Worm (Caenorhabditis elegans) whole organism, young adult: ENCODE results near the gene F08F1.4.
A peak's percentile ranks its signal among the peaks of the same experiment; 100 is the strongest.

Experiments used
- B0336.3 ChIP-seq: fragments of 200-800 bp; sonication (Bioruptor generic); IDR thresholded peaks from 2 replicates; pipeline ENCODE4 v1.3.6; 2022; ENCODE audit warnings: missing genetic modification characterization, missing compliant biosample characterization
- D2030.7 ChIP-seq: fragments of 200-800 bp; sonication (Bioruptor generic); IDR thresholded peaks from 2 replicates; pipeline ENCODE4 v1.3.6; 2022; ENCODE audit warnings: missing genetic modification reagents, missing genetic modification characterization, missing compliant biosample characterization
- F23B12.7 ChIP-seq: sonication (generic microtip); optimal IDR thresholded peaks from 2 replicates; lab custom pipeline; 2017; ENCODE audit warnings: missing genetic modification characterization, mild to moderate bottlenecking, missing compliant biosample characterization, antibody characterized with exemption, moderate library complexity; ENCODE audit not compliant: insufficient read depth
- F33H1.4 ChIP-seq: fragments of 200-800 bp; sonication (Bioruptor generic); IDR thresholded peaks from 2 replicates; pipeline ENCODE4 v1.3.6; 2022; ENCODE audit warnings: missing genetic modification reagents, missing genetic modification characterization, missing compliant biosample characterization
- F55B11.4 ChIP-seq: sonication (generic microtip); optimal IDR thresholded peaks from 2 replicates; lab custom pipeline; 2016; ENCODE audit warnings: missing compliant biosample characterization, missing genetic modification characterization, borderline replicate concordance; ENCODE audit not compliant: insufficient read depth
- F57C9.4 ChIP-seq: sonication (generic microtip); optimal IDR thresholded peaks from 2 replicates; lab custom pipeline; 2017; ENCODE audit warnings: mild to moderate bottlenecking, missing genetic modification characterization, missing compliant biosample characterization
- K11D2.4 ChIP-seq: fragments of 200-800 bp; sonication (Bioruptor generic); IDR thresholded peaks from 2 replicates; pipeline ENCODE4 v1.3.6; 2022; ENCODE audit warnings: missing genetic modification reagents, missing genetic modification characterization, missing compliant biosample characterization
- T07F8.4 ChIP-seq: sonication (generic microtip); optimal IDR thresholded peaks from 2 replicates; lab custom pipeline; 2016; ENCODE audit warnings: mild to moderate bottlenecking, missing genetic modification characterization, moderate library complexity, missing compliant biosample characterization
- Y53F4B.3 ChIP-seq: fragments of 200-800 bp; sonication (Bioruptor generic); IDR thresholded peaks from 2 replicates; pipeline ENCODE4 v1.3.6; 2022; ENCODE audit warnings: missing genetic modification reagents, missing genetic modification characterization, missing compliant biosample characterization
- Y56A3A.18 ChIP-seq: fragments of 200-800 bp; sonication (Bioruptor generic); IDR thresholded peaks from 2 replicates; pipeline ENCODE4 v1.3.6; 2022; ENCODE audit warnings: missing genetic modification reagents, missing genetic modification characterization, missing compliant biosample characterization
- Y79H2A.3 ChIP-seq: fragments of 200-800 bp; sonication (Bioruptor generic); conservative IDR thresholded peaks from 2 replicates; pipeline ENCODE4 v1.3.6; 2022; ENCODE audit warnings: missing genetic modification reagents, missing genetic modification characterization, missing compliant biosample characterization
- Y95B8A.8 ChIP-seq: fragments of 200-800 bp; sonication (Bioruptor generic); IDR thresholded peaks from 2 replicates; pipeline ENCODE4 v1.3.6; 2022; ENCODE audit warnings: missing genetic modification reagents, missing genetic modification characterization, missing compliant biosample characterization
- ZK185.1 ChIP-seq: sonication (generic microtip); optimal IDR thresholded peaks from 2 replicates; lab custom pipeline; 2016; ENCODE audit warnings: mild to moderate bottlenecking, missing genetic modification characterization, missing compliant biosample characterization; ENCODE audit not compliant: poor library complexity, severe bottlenecking
- akir-1 ChIP-seq: fragments of 200-800 bp; sonication (Bioruptor generic); optimal IDR thresholded peaks from 2 replicates; lab custom pipeline; 2018; ENCODE audit warnings: mild to moderate bottlenecking, missing genetic modification characterization, moderate library complexity, missing compliant biosample characterization
- aptf-2 ChIP-seq: fragments of 200-800 bp; sonication (Bioruptor generic); conservative IDR thresholded peaks from 2 replicates; pipeline ENCODE4 v1.3.6; 2022; ENCODE audit warnings: missing genetic modification reagents, missing genetic modification characterization, missing compliant biosample characterization
- aptf-3 ChIP-seq: fragments of 200-800 bp; sonication (Bioruptor generic); IDR thresholded peaks from 2 replicates; pipeline ENCODE4 v1.3.6; 2022; ENCODE audit warnings: missing genetic modification characterization, missing compliant biosample characterization
- athp-1 ChIP-seq: sonication (generic microtip); optimal IDR thresholded peaks from 2 replicates; lab custom pipeline; 2017; ENCODE audit warnings: mild to moderate bottlenecking, missing genetic modification characterization, missing compliant biosample characterization
- attf-3 ChIP-seq: fragments of 200-800 bp; sonication (Bioruptor generic); conservative IDR thresholded peaks from 2 replicates; pipeline ENCODE4 v1.3.6; 2022; ENCODE audit warnings: missing genetic modification reagents, missing genetic modification characterization, missing compliant biosample characterization
- attf-5 ChIP-seq: fragments of 200-800 bp; sonication (Bioruptor generic); optimal IDR thresholded peaks from 2 replicates; lab custom pipeline; 2018; ENCODE audit warnings: mild to moderate bottlenecking, missing genetic modification characterization, missing compliant biosample characterization
- ccch-3 ChIP-seq: fragments of 200-800 bp; sonication (Bioruptor generic); optimal IDR thresholded peaks from 2 replicates; lab custom pipeline; 2018; ENCODE audit warnings: mild to moderate bottlenecking, missing genetic modification characterization, missing compliant biosample characterization
- ceh-79 ChIP-seq: sonication (generic microtip); optimal IDR thresholded peaks from 2 replicates; lab custom pipeline; 2017; ENCODE audit warnings: mild to moderate bottlenecking, missing genetic modification characterization, missing compliant biosample characterization
- chd-7 ChIP-seq: sonication (generic microtip); optimal IDR thresholded peaks from 2 replicates; lab custom pipeline; 2016; ENCODE audit warnings: mild to moderate bottlenecking, missing genetic modification characterization, moderate library complexity, missing compliant biosample characterization
- die-1 ChIP-seq: sonication (generic microtip); optimal IDR thresholded peaks from 2 replicates; lab custom pipeline; 2016; ENCODE audit warnings: missing genotype, mild to moderate bottlenecking, missing genetic modification characterization, missing compliant biosample characterization
- dpff-1 ChIP-seq: sonication (generic microtip); optimal IDR thresholded peaks from 2 replicates; lab custom pipeline; 2017; ENCODE audit warnings: mild to moderate bottlenecking, missing genetic modification characterization, missing compliant biosample characterization
- dpl-1 ChIP-seq: fragments of 150-350 bp; optimal IDR thresholded peaks from 2 replicates; lab custom pipeline; 2014; ENCODE audit warnings: missing biosample characterization, missing genetic modification reagents, missing genetic modification characterization
- egl-18 ChIP-seq: fragments of 200-800 bp; sonication (Bioruptor generic); IDR thresholded peaks from 2 replicates; pipeline ENCODE4 v1.3.6; 2022; ENCODE audit warnings: missing genetic modification reagents, missing genetic modification characterization, missing compliant biosample characterization
- egrh-3 ChIP-seq: fragments of 200-800 bp; sonication (Bioruptor generic); IDR thresholded peaks from 2 replicates; pipeline ENCODE4 v1.3.6; 2022; ENCODE audit warnings: missing genetic modification reagents, missing genetic modification characterization, missing compliant biosample characterization
- gei-17 ChIP-seq: fragments of 200-800 bp; sonication (Bioruptor generic); optimal IDR thresholded peaks from 2 replicates; lab custom pipeline; 2018; ENCODE audit warnings: mild to moderate bottlenecking, missing genetic modification characterization, missing compliant biosample characterization
- hlh-12 ChIP-seq: sonication (generic microtip); optimal IDR thresholded peaks from 2 replicates; lab custom pipeline; 2016; ENCODE audit warnings: missing genetic modification characterization, missing compliant biosample characterization
- lag-1 ChIP-seq: fragments of 200-800 bp; sonication (Bioruptor generic); IDR thresholded peaks from 2 replicates; pipeline ENCODE4 v1.3.6; 2022; ENCODE audit warnings: missing genetic modification reagents, missing genetic modification characterization, missing compliant biosample characterization
- lin-40 ChIP-seq: sonication (generic microtip); optimal IDR thresholded peaks from 2 replicates; lab custom pipeline; 2016; ENCODE audit warnings: missing genetic modification characterization, mild to moderate bottlenecking, missing compliant biosample characterization, missing genotype, missing genetic modification reagents
- lsl-1 ChIP-seq: fragments of 200-800 bp; sonication (Bioruptor generic); optimal IDR thresholded peaks from 2 replicates; lab custom pipeline; 2018; ENCODE audit warnings: mild to moderate bottlenecking, missing genetic modification characterization, moderate library complexity, missing compliant biosample characterization
- lsy-27 ChIP-seq: sonication (generic microtip); optimal IDR thresholded peaks from 2 replicates; lab custom pipeline; 2017; ENCODE audit warnings: missing genetic modification characterization, mild to moderate bottlenecking, missing compliant biosample characterization, antibody characterized with exemption, missing genotype, borderline replicate concordance; ENCODE audit not compliant: insufficient read depth
- madf-6 ChIP-seq: fragments of 200-800 bp; sonication (Bioruptor generic); IDR thresholded peaks from 2 replicates; pipeline ENCODE4 v1.3.6; 2022; ENCODE audit warnings: missing genetic modification reagents, missing genetic modification characterization, missing compliant biosample characterization
- mel-28 ChIP-seq: sonication (generic microtip); optimal IDR thresholded peaks from 2 replicates; lab custom pipeline; 2016; ENCODE audit warnings: borderline replicate concordance, mild to moderate bottlenecking, missing genetic modification characterization, missing compliant biosample characterization
- mxl-1 ChIP-seq: sonication (generic microtip); optimal IDR thresholded peaks from 2 replicates; lab custom pipeline; 2016; ENCODE audit warnings: missing genetic modification characterization, missing compliant biosample characterization
- nfya-1 ChIP-seq: sonication (generic microtip); optimal IDR thresholded peaks from 2 replicates; lab custom pipeline; 2017; ENCODE audit warnings: antibody characterized with exemption, missing compliant biosample characterization, missing genetic modification characterization, borderline replicate concordance; ENCODE audit not compliant: insufficient read depth
- pha-4 ChIP-seq: fragments of 150-350 bp; sonication (generic microtip); optimal IDR thresholded peaks from 2 replicates; lab custom pipeline; 2014; ENCODE audit warnings: missing biosample characterization, missing genetic modification reagents, missing genetic modification characterization
- snpc-1.1 ChIP-seq: sonication (generic microtip); optimal IDR thresholded peaks from 2 replicates; lab custom pipeline; 2017; ENCODE audit warnings: missing genetic modification characterization, mild to moderate bottlenecking, missing compliant biosample characterization, antibody characterized with exemption, moderate library complexity, missing genotype, missing genetic modification reagents; ENCODE audit not compliant: insufficient read depth
- snpc-1.3 ChIP-seq: sonication (generic microtip); optimal IDR thresholded peaks from 2 replicates; lab custom pipeline; 2017; ENCODE audit warnings: missing genetic modification characterization, mild to moderate bottlenecking, missing compliant biosample characterization, antibody characterized with exemption, moderate library complexity, missing genotype, missing genetic modification reagents; ENCODE audit not compliant: insufficient read depth
- snpc-4 ChIP-seq, 5 experiments: fragments of 150-350 bp in 1 of 5; sonication (generic microtip) in 4 of 5; optimal IDR thresholded peaks; 2 replicates each; lab custom pipeline; 2014 to 2018; ENCODE audit warnings: missing genetic modification characterization in 5 of 5, missing biosample characterization in 3 of 5, antibody characterized with exemption in 2 of 5, mild to moderate bottlenecking in 2 of 5, missing compliant biosample characterization in 2 of 5, missing genotype in 2 of 5, moderate library complexity in 2 of 5, missing genetic modification reagents in 1 of 5
- somi-1 ChIP-seq: fragments of 200-800 bp; sonication (Bioruptor generic); optimal IDR thresholded peaks from 2 replicates; lab custom pipeline; 2018; ENCODE audit warnings: mild to moderate bottlenecking, missing genetic modification characterization, missing compliant biosample characterization
- tbp1 ChIP-seq: fragments of 200-800 bp; sonication (Bioruptor generic); optimal IDR thresholded peaks from 2 replicates; lab custom pipeline; 2018; ENCODE audit warnings: mild to moderate bottlenecking, missing genetic modification characterization, missing compliant biosample characterization
- zim-3 ChIP-seq: sonication (generic microtip); optimal IDR thresholded peaks from 2 replicates; lab custom pipeline; 2017; ENCODE audit warnings: mild to moderate bottlenecking, missing genetic modification characterization, moderate library complexity, missing compliant biosample characterization
- ztf-18 ChIP-seq: sonication (generic microtip); optimal IDR thresholded peaks from 2 replicates; lab custom pipeline; 2016; ENCODE audit warnings: missing genotype, mild to moderate bottlenecking, missing genetic modification characterization, missing compliant biosample characterization
- ztf-22 ChIP-seq: fragments of 200-800 bp; sonication (Bioruptor generic); optimal IDR thresholded peaks from 2 replicates; lab custom pipeline; 2018; ENCODE audit warnings: mild to moderate bottlenecking, missing genetic modification characterization, moderate library complexity, missing compliant biosample characterization
- ztf-6 ChIP-seq: fragments of 200-800 bp; sonication (Bioruptor generic); IDR thresholded peaks from 2 replicates; pipeline ENCODE4 v1.3.6; 2022; ENCODE audit warnings: missing genetic modification reagents, missing genetic modification characterization, missing compliant biosample characterization

Gene F08F1.4

ce11 chrX:8417727-8418126 is 4.5 kb downstream of the F08F1.4 start:
- no peak for TF ChIP-seq F23B12.7 (tag; lab: Kevin White, UChicago)
- no peak for TF ChIP-seq ztf-18
- TF ChIP-seq die-1 (tag; lab: Kevin White, UChicago), result peak; percentile 35
- no peak for TF ChIP-seq Y53F4B.3 (GFP tag; lab: Robert Waterston, UW)
- no peak for TF ChIP-seq T07F8.4 (tag; lab: Kevin White, UChicago)
- TF ChIP-seq snpc-1.1 (tag; lab: Kevin White, UChicago), result no peak
- no peak for TF ChIP-seq egrh-3 (GFP tag; lab: Robert Waterston, UW)
- TF ChIP-seq attf-5 (GFP tag; lab: Kevin White, UChicago), result no peak
- no peak for TF ChIP-seq ztf-6
- TF ChIP-seq Y56A3A.18, result 0 out of 2 replicates have a peak, but pooled peaks have one; percentile 35
- no peak for TF ChIP-seq akir-1 (GFP tag; lab: Kevin White, UChicago)
- TF ChIP-seq lin-40 (tag; lab: Kevin White, UChicago), result no peak
- TF ChIP-seq lsy-27 (tag; lab: Kevin White, UChicago), result no peak
- peak; percentile 60 for TF ChIP-seq D2030.7 (GFP tag; lab: Robert Waterston, UW)
- TF ChIP-seq lag-1 (GFP tag; lab: Robert Waterston, UW), result no peak
- TF ChIP-seq mxl-1 (tag; lab: Kevin White, UChicago), result no peak
- no peak for TF ChIP-seq hlh-12
- TF ChIP-seq nfya-1 (tag; lab: Kevin White, UChicago), result no peak
- no peak for TF ChIP-seq chd-7 (tag; lab: Kevin White, UChicago)
- no peak for TF ChIP-seq attf-3 (GFP tag; lab: Robert Waterston, UW)
- TF ChIP-seq ccch-3 (GFP tag; lab: Kevin White, UChicago), result no peak
- no peak for TF ChIP-seq ceh-79 (tag; lab: Kevin White, UChicago)
- TF ChIP-seq aptf-3 (GFP tag; lab: Robert Waterston, UW), result no peak
- TF ChIP-seq ZK185.1, result no peak
- TF ChIP-seq aptf-2 (GFP tag; lab: Robert Waterston, UW), result no peak
- no peak for TF ChIP-seq dpff-1 (tag; lab: Kevin White, UChicago)
- TF ChIP-seq F55B11.4, result no peak
- TF ChIP-seq somi-1 (GFP tag; lab: Kevin White, UChicago), result no peak
- TF ChIP-seq gei-17, result no peak
- no peak for TF ChIP-seq ztf-22 (GFP tag; lab: Kevin White, UChicago)
- TF ChIP-seq zim-3 (tag; lab: Kevin White, UChicago), result no peak
- peak; percentile 17 for TF ChIP-seq snpc-1.3 (tag; lab: Kevin White, UChicago)
- no peak for TF ChIP-seq lsl-1 (GFP tag; lab: Kevin White, UChicago)
- TF ChIP-seq B0336.3, result no peak
- TF ChIP-seq dpl-1 (GFP tag; lab: Kevin White, UChicago), result no peak
- no peak for TF ChIP-seq Y95B8A.8 (GFP tag; lab: Robert Waterston, UW)
- TF ChIP-seq F33H1.4, result no peak
- TF ChIP-seq F57C9.4 (tag; lab: Kevin White, UChicago), result no peak
- TF ChIP-seq madf-6 (GFP tag; lab: Robert Waterston, UW), result no peak
- TF ChIP-seq egl-18 (GFP tag; lab: Robert Waterston, UW), result no peak
- TF ChIP-seq pha-4 (tag; lab: Kevin White, UChicago), result no peak
- no peak for TF ChIP-seq K11D2.4 (GFP tag; lab: Robert Waterston, UW)
- TF ChIP-seq tbp1 (GFP tag; lab: Kevin White, UChicago), result peak; percentile 86
- no peak for TF ChIP-seq athp-1 (tag; lab: Kevin White, UChicago)
- TF ChIP-seq mel-28 (tag; lab: Kevin White, UChicago), result no peak
- no peak for TF ChIP-seq snpc-4 (GFP tag; optimal IDR thresholded peaks at IDR 0.05; lab: Kevin White, UChicago)
- peak in 1 of 4 experiments; percentile 38 for TF ChIP-seq snpc-4 (tag; optimal IDR thresholded peaks at IDR 0.05; lab: Kevin White, UChicago)
- no peak for TF ChIP-seq Y79H2A.3 (GFP tag; lab: Robert Waterston, UW)
